Worm (Caenorhabditis elegans): ENCODE measurements around the gene srh-28.

ce11 chrV:6780166-6780565 is 4.6 kb upstream of the srh-28 start, which contains the start of gene ZC404.15:
- TF ChIP-seq tbx-2 (tag; optimal IDR thresholded peaks at IDR 0.05) (no peak), zip-5 (tag; optimal IDR thresholded peaks at IDR 0.05) (no peak), ceh-14 (tag; optimal IDR thresholded peaks at IDR 0.05) (no peak), pax-1 (tag; optimal IDR thresholded peaks at IDR 0.05) (no peak), elt-4 (tag; optimal IDR thresholded peaks at IDR 0.05) (no peak), pag-3 (tag; optimal IDR thresholded peaks at IDR 0.05; ENCODE audit: borderline replicate concordance) (no peak), K02D7.2 (tag; optimal IDR thresholded peaks at IDR 0.05) (no peak), F13H6.1 (tag; optimal IDR thresholded peaks at IDR 0.05) (no peak), fkh-10 (GFP tag; optimal IDR thresholded peaks at IDR 0.05) (no peak), C08G9.2 (tag; optimal IDR thresholded peaks at IDR 0.05) (no peak), tbx-7 (tag; optimal IDR thresholded peaks at IDR 0.05) (no peak), elt-2 (tag; optimal IDR thresholded peaks at IDR 0.05) (no peak), dve-1 (tag; optimal IDR thresholded peaks at IDR 0.05) (no peak)

Data from whole organism, late embryonic.